Fruit fly (Drosophila melanogaster) whole organism, embryonic: Measurements from ENCODE around the gene Cpr76Bc.

ENCODE experiments used
- CG10979 ChIP-seq: fragments of 200-800 bp; sonication (Bioruptor generic); optimal IDR thresholded peaks from 2 replicates; lab custom pipeline; 2018; ENCODE audit warnings: missing biosample characterization, mild to moderate bottlenecking, missing genetic modification characterization, moderate library complexity
- CG11723 ChIP-seq: fragments of 200-800 bp; sonication (Bioruptor generic); optimal IDR thresholded peaks from 2 replicates; lab custom pipeline; 2017; ENCODE audit warnings: missing biosample characterization, mild to moderate bottlenecking, missing genetic modification characterization
- CG12104 ChIP-seq: fragments of 200-800 bp; sonication (Bioruptor generic); optimal IDR thresholded peaks from 3 replicates; lab custom pipeline; 2016; ENCODE audit warnings: missing biosample characterization, missing genetic modification characterization
- CG12299 ChIP-seq: fragments of 200-800 bp; sonication (Bioruptor generic); optimal IDR thresholded peaks from 2 replicates; lab custom pipeline; 2018; ENCODE audit warnings: missing biosample characterization, mild to moderate bottlenecking, missing genetic modification characterization
- CG12659 ChIP-seq: fragments of 200-800 bp; sonication (Bioruptor generic); optimal IDR thresholded peaks from 3 replicates; lab custom pipeline; 2017; ENCODE audit warnings: mild to moderate bottlenecking, missing biosample characterization, missing genetic modification reagents, missing genetic modification characterization
- CG13894 ChIP-seq: fragments of 200-800 bp; sonication (Bioruptor generic); optimal IDR thresholded peaks from 3 replicates; lab custom pipeline; 2018; ENCODE audit warnings: missing biosample characterization, mild to moderate bottlenecking, missing genetic modification characterization, moderate library complexity
- CG14441 ChIP-seq: fragments of 200-800 bp; sonication (Bioruptor generic); IDR thresholded peaks from 2 replicates; pipeline ENCODE4 v1.3.6; 2022; ENCODE audit warnings: missing biosample characterization, missing genetic modification characterization
- CG1832 ChIP-seq: fragments of 200-800 bp; sonication (Bioruptor generic); optimal IDR thresholded peaks from 2 replicates; lab custom pipeline; 2017; ENCODE audit warnings: missing biosample characterization, mild to moderate bottlenecking, missing genetic modification characterization, inconsistent platforms
- CG2889 ChIP-seq: fragments of 200-800 bp; sonication (Bioruptor generic); IDR thresholded peaks from 3 replicates; pipeline ENCODE4 v1.3.6; 2022; ENCODE audit warnings: missing biosample characterization, missing genetic modification characterization
- CG3065 ChIP-seq: fragments of 200-800 bp; sonication (Bioruptor generic); optimal IDR thresholded peaks from 2 replicates; lab custom pipeline; 2016; ENCODE audit warnings: missing biosample characterization, missing genetic modification characterization
- CG31441 ChIP-seq: fragments of 200-800 bp; sonication (Bioruptor generic); IDR thresholded peaks from 2 replicates; pipeline ENCODE4 v1.3.6; 2022; ENCODE audit warnings: missing biosample characterization, missing genetic modification characterization
- CG32532 ChIP-seq: fragments of 200-800 bp; sonication (Bioruptor generic); IDR thresholded peaks from 2 replicates; pipeline ENCODE4 v1.3.6; 2022; ENCODE audit warnings: missing biosample characterization, missing genetic modification characterization
- CG3281 ChIP-seq: fragments of 200-800 bp; sonication (Bioruptor generic); optimal IDR thresholded peaks from 3 replicates; lab custom pipeline; 2017; ENCODE audit warnings: missing biosample characterization, mild to moderate bottlenecking, missing genetic modification characterization
- CG3838 ChIP-seq: fragments of 200-800 bp; sonication (Bioruptor generic); optimal IDR thresholded peaks from 3 replicates; lab custom pipeline; 2016; ENCODE audit warnings: missing biosample characterization, missing genetic modification characterization
- CG5953 ChIP-seq: fragments of 200-800 bp; sonication (Bioruptor generic); IDR thresholded peaks from 2 replicates; pipeline ENCODE4 v1.3.6; 2022; ENCODE audit warnings: missing biosample characterization, missing genetic modification characterization
- CG6683 ChIP-seq: fragments of 200-800 bp; sonication (Bioruptor generic); optimal IDR thresholded peaks from 2 replicates; lab custom pipeline; 2017; ENCODE audit warnings: missing biosample characterization, mild to moderate bottlenecking, missing genetic modification characterization, missing genetic modification reagents
- CG6813 ChIP-seq: fragments of 200-800 bp; sonication (Bioruptor generic); optimal IDR thresholded peaks from 2 replicates; lab custom pipeline; 2017; ENCODE audit warnings: missing biosample characterization, missing genetic modification characterization, mild to moderate bottlenecking, moderate library complexity, missing genetic modification reagents
- CG7786 ChIP-seq: fragments of 200-800 bp; sonication (Bioruptor generic); optimal IDR thresholded peaks from 2 replicates; lab custom pipeline; 2016; ENCODE audit warnings: missing biosample characterization, missing genetic modification characterization
- CG8089 ChIP-seq: fragments of 200-800 bp; sonication (Bioruptor generic); optimal IDR thresholded peaks from 3 replicates; lab custom pipeline; 2016; ENCODE audit warnings: missing biosample characterization, missing genetic modification characterization
- CG9609 ChIP-seq: fragments of 200-800 bp; sonication (Bioruptor generic); optimal IDR thresholded peaks from 3 replicates; lab custom pipeline; 2016; ENCODE audit warnings: missing biosample characterization, missing genetic modification characterization
- CG9817 ChIP-seq: fragments of 200-800 bp; sonication (Bioruptor generic); optimal IDR thresholded peaks from 2 replicates; lab custom pipeline; 2018; ENCODE audit warnings: missing biosample characterization, mild to moderate bottlenecking, missing genetic modification characterization, moderate library complexity
- CG9932 ChIP-seq: fragments of 200-800 bp; sonication (Bioruptor generic); IDR thresholded peaks from 2 replicates; pipeline ENCODE4 v1.3.6; 2022; ENCODE audit warnings: missing biosample characterization, missing genetic modification characterization
- CoRest ChIP-seq: fragments of 200-800 bp; sonication (Bioruptor generic); optimal IDR thresholded peaks from 3 replicates; lab custom pipeline; 2018; ENCODE audit warnings: missing biosample characterization, mild to moderate bottlenecking, missing genetic modification characterization, moderate library complexity
- D ChIP-seq, 2 experiments: fragments of 200-800 bp in 1 of 2; fragments of >200 bp in 1 of 2; sonication (Bioruptor generic) in 1 of 2; optimal IDR thresholded peaks; 2 replicates in 1 of 2; 3 replicates in 1 of 2; lab custom pipeline; 2017; ENCODE audit warnings: mild to moderate bottlenecking in 1 of 2, missing biosample characterization in 1 of 2, missing genetic modification characterization in 1 of 2, missing genetic modification reagents in 1 of 2
- Doc3 ChIP-seq: fragments of 200-800 bp; sonication (Bioruptor generic); IDR thresholded peaks from 3 replicates; pipeline ENCODE4 v1.3.6; 2022; ENCODE audit warnings: missing biosample characterization, missing genetic modification characterization; ENCODE audit not compliant: partially characterized antibody
- E2f1 ChIP-seq: fragments of 200-800 bp; sonication (Bioruptor generic); IDR thresholded peaks from 2 replicates; pipeline ENCODE4 v1.3.6; 2022; ENCODE audit warnings: missing biosample characterization, missing genetic modification characterization
- HLH3B ChIP-seq: fragments of 200-800 bp; sonication (Bioruptor generic); IDR thresholded peaks from 2 replicates; pipeline ENCODE4 v1.3.6; 2022; ENCODE audit warnings: missing biosample characterization, missing genetic modification characterization
- Scr ChIP-seq: fragments of 200-800 bp; sonication (Bioruptor generic); IDR thresholded peaks from 2 replicates; pipeline ENCODE4 v1.3.6; 2022; ENCODE audit warnings: missing biosample characterization, missing genetic modification characterization; ENCODE audit not compliant: partially characterized antibody
- Xrp1 ChIP-seq: fragments of 200-800 bp; sonication (Bioruptor generic); IDR thresholded peaks from 2 replicates; pipeline ENCODE4 v1.3.6; 2022; ENCODE audit warnings: missing biosample characterization, missing genetic modification characterization
- ara ChIP-seq: fragments of 200-800 bp; sonication (Bioruptor generic); IDR thresholded peaks from 2 replicates; pipeline ENCODE4 v1.3.6; 2022; ENCODE audit warnings: missing biosample characterization, missing genetic modification characterization
- bsh ChIP-seq, 2 experiments: fragments of 200-800 bp; sonication (Bioruptor generic); optimal IDR thresholded peaks; 2 replicates each; lab custom pipeline; 2017 to 2018; ENCODE audit warnings: mild to moderate bottlenecking in 2 of 2, missing biosample characterization in 2 of 2, missing genetic modification characterization in 2 of 2, moderate library complexity in 1 of 2
- btn ChIP-seq: fragments of 200-800 bp; sonication (Bioruptor generic); optimal IDR thresholded peaks from 2 replicates; lab custom pipeline; 2016; ENCODE audit warnings: missing biosample characterization, missing genetic modification characterization
- chif ChIP-seq, 2 experiments: fragments of 200-800 bp; sonication (Bioruptor generic); optimal IDR thresholded peaks; 3 replicates each; lab custom pipeline; 2016; ENCODE audit warnings: missing biosample characterization in 2 of 2, missing genetic modification characterization in 2 of 2
- cwo ChIP-seq: fragments of 200-800 bp; sonication (Bioruptor generic); optimal IDR thresholded peaks from 3 replicates; lab custom pipeline; 2017; ENCODE audit warnings: missing biosample characterization, missing genetic modification characterization, mild to moderate bottlenecking, moderate library complexity, missing genetic modification reagents
- emc ChIP-seq: fragments of 200-800 bp; sonication (Bioruptor generic); optimal IDR thresholded peaks from 2 replicates; lab custom pipeline; 2016; ENCODE audit warnings: missing biosample characterization, missing genetic modification characterization
- eve ChIP-seq, 2 experiments: fragments of >200 bp; optimal IDR thresholded peaks; 2 replicates each; lab custom pipeline; 2017; ENCODE audit warnings: missing biosample characterization in 2 of 2, missing genetic modification characterization in 2 of 2
- eyg ChIP-seq: fragments of 200-800 bp; sonication (Bioruptor generic); optimal IDR thresholded peaks from 3 replicates; lab custom pipeline; 2016; ENCODE audit warnings: missing biosample characterization, missing genetic modification characterization
- jing ChIP-seq: fragments of 200-800 bp; sonication (Bioruptor generic); optimal IDR thresholded peaks from 2 replicates; lab custom pipeline; 2018; ENCODE audit warnings: missing biosample characterization, mild to moderate bottlenecking, missing genetic modification characterization
- kay ChIP-seq: fragments of 200-800 bp; sonication (Bioruptor generic); optimal IDR thresholded peaks from 2 replicates; lab custom pipeline; 2016; ENCODE audit warnings: missing biosample characterization, missing genetic modification characterization
- lilli ChIP-seq: fragments of 200-800 bp; sonication (Bioruptor generic); optimal IDR thresholded peaks from 3 replicates; lab custom pipeline; 2016; ENCODE audit warnings: missing biosample characterization, missing genetic modification characterization
- mam ChIP-seq: fragments of 200-800 bp; sonication (Bioruptor generic); optimal IDR thresholded peaks from 3 replicates; lab custom pipeline; 2016; ENCODE audit warnings: missing biosample characterization, missing genetic modification characterization
- pho ChIP-seq: fragments of 200-800 bp; sonication (Bioruptor generic); optimal IDR thresholded peaks from 2 replicates; lab custom pipeline; 2016; ENCODE audit warnings: missing biosample characterization, missing genetic modification characterization
- pnt ChIP-seq: fragments of 200-800 bp; sonication (Bioruptor generic); optimal IDR thresholded peaks from 3 replicates; lab custom pipeline; 2016; ENCODE audit warnings: missing biosample characterization, missing genetic modification characterization
- pros ChIP-seq: fragments of 200-800 bp; sonication (Bioruptor generic); optimal IDR thresholded peaks from 3 replicates; lab custom pipeline; 2019; ENCODE audit warnings: missing biosample characterization, mild to moderate bottlenecking, missing genetic modification characterization, moderate library complexity
- pzg ChIP-seq: fragments of 200-800 bp; sonication (Bioruptor generic); optimal IDR thresholded peaks from 3 replicates; lab custom pipeline; 2018; ENCODE audit warnings: missing biosample characterization, mild to moderate bottlenecking, missing genetic modification characterization, moderate library complexity
- row ChIP-seq: fragments of 200-800 bp; sonication (Bioruptor generic); IDR thresholded peaks from 3 replicates; pipeline ENCODE4 v1.3.6; 2022; ENCODE audit warnings: missing biosample characterization, missing genetic modification characterization
- sna ChIP-seq: fragments of 200-800 bp; sonication (Bioruptor generic); IDR thresholded peaks from 2 replicates; pipeline ENCODE4 v1.3.6; 2022; ENCODE audit warnings: missing biosample characterization, missing genetic modification characterization; ENCODE audit not compliant: partially characterized antibody
- sob ChIP-seq: fragments of 200-800 bp; sonication (Bioruptor generic); IDR thresholded peaks from 2 replicates; pipeline ENCODE4 v1.3.6; 2022; ENCODE audit warnings: missing biosample characterization, missing genetic modification characterization
- stc ChIP-seq: fragments of 200-800 bp; sonication (Bioruptor generic); IDR thresholded peaks from 2 replicates; pipeline ENCODE4 v1.3.6; 2022; ENCODE audit warnings: missing biosample characterization, missing genetic modification characterization
- z ChIP-seq: fragments of 200-800 bp; sonication (Bioruptor generic); IDR thresholded peaks from 3 replicates; pipeline ENCODE4 v1.3.6; 2022; ENCODE audit warnings: missing biosample characterization, missing genetic modification characterization

The Cpr76Bc gene

DNA sequence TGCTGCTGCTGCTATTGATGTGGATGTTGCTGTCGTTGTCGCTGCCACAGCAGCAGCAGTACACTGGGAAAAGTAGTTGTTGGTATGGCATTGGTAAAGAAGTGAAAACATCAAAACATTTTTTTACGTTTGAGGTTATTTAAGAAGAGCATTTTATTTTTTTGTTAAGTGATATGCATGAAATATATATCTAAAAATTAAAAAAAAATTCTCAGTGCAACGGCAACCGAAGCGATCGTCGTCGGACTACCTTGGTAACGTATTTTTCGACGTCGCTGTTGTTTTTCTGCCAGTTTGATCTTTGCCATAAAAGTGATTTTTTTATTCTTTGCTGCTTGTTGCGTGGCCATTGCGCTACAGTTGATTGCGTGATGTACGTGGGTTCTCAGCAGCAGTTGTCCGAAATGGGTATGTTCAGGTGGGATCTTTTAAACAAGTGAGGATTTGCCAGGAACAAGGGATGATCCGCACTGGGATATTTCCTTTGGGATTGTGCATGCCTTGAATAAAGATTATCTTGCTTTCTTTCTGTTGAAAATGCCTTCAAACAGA is 40.0 kb downstream of the Cpr76Bc start (continued):
- peak; percentile 95 to 98 for TF ChIP-seq bsh (GFP tag; optimal IDR thresholded peaks at IDR 0.05; lab: Kevin White, UChicago)
- peak; percentile 90 for TF ChIP-seq mam (GFP tag; lab: Kevin White, UChicago)
- TF ChIP-seq CG10979, result peak; percentile 98
- no peak for TF ChIP-seq CG1832 (GFP tag; lab: Kevin White, UChicago)
- peak; percentile 90 for TF ChIP-seq CG8089 (GFP tag; lab: Kevin White, UChicago)
- TF ChIP-seq Doc3 (GFP tag; lab: Robert Waterston, UW), result no peak
- TF ChIP-seq Scr, result no peak
- TF ChIP-seq CG31441, result peak; percentile 95
- peak in 1 of 2 experiments; percentile 79 for TF ChIP-seq eve (GFP tag; optimal IDR thresholded peaks at IDR 0.05; lab: Kevin White, UChicago)
- TF ChIP-seq emc (GFP tag; lab: Kevin White, UChicago), result peak; percentile 75
- TF ChIP-seq pho (GFP tag; lab: Kevin White, UChicago), result peak; percentile 90
- peak; percentile 96 for TF ChIP-seq CG12659 (GFP tag; lab: Kevin White, UChicago)
- TF ChIP-seq CG6683 (GFP tag; lab: Kevin White, UChicago), result peak; percentile 77
- peak; percentile 83 for TF ChIP-seq cwo (GFP tag; lab: Kevin White, UChicago)
- TF ChIP-seq CG9817 (tag; lab: Kevin White, UChicago), result peak; percentile 95
- TF ChIP-seq CG14441 (GFP tag; lab: Robert Waterston, UW), result peak; percentile 92
- TF ChIP-seq E2f1 (GFP tag; lab: Robert Waterston, UW), result peak; percentile 96
- peak; percentile 77; the same call in 2 of the 3 replicates for TF ChIP-seq z (GFP tag; lab: Robert Waterston, UW)
- TF ChIP-seq row (GFP tag; lab: Robert Waterston, UW), result peak; percentile 96
- peak; percentile 93 for TF ChIP-seq CG11723
- peak; percentile 80 for TF ChIP-seq btn
- TF ChIP-seq lilli (GFP tag; lab: Kevin White, UChicago), result peak; percentile 97
- TF ChIP-seq Xrp1 (GFP tag; lab: Robert Waterston, UW), result peak; percentile 97
- TF ChIP-seq CG12104 (GFP tag; lab: Kevin White, UChicago), result peak; percentile 93
- TF ChIP-seq sob (GFP tag; lab: Robert Waterston, UW), result peak; percentile 96
- TF ChIP-seq CG6813 (GFP tag; lab: Kevin White, UChicago), result peak; percentile 95
- TF ChIP-seq CG3838 (GFP tag; lab: Kevin White, UChicago), result peak; percentile 91
- peak; percentile 91 for TF ChIP-seq CG2889 (GFP tag; lab: Robert Waterston, UW)
- peak; percentile 91 for TF ChIP-seq CG13894 (tag; lab: Kevin White, UChicago)
- TF ChIP-seq sna (GFP tag; lab: Robert Waterston, UW), result no peak
- TF ChIP-seq CG7786 (GFP tag; lab: Kevin White, UChicago), result peak; percentile 89
- TF ChIP-seq CG3065 (GFP tag; lab: Kevin White, UChicago), result peak; percentile 88
- peak; percentile 89 to 96 for TF ChIP-seq chif (GFP tag; optimal IDR thresholded peaks at IDR 0.05; lab: Kevin White, UChicago)
- TF ChIP-seq CG12299 (tag; lab: Kevin White, UChicago), result peak; percentile 96
- TF ChIP-seq CG32532 (GFP tag; lab: Robert Waterston, UW), result peak; percentile 96
- TF ChIP-seq CG5953 (GFP tag; lab: Robert Waterston, UW), result peak; percentile 89
- peak; percentile 87 for TF ChIP-seq jing (GFP tag; lab: Kevin White, UChicago)
- TF ChIP-seq pnt (GFP tag; lab: Kevin White, UChicago), result peak; percentile 93
- TF ChIP-seq CG3281 (GFP tag; lab: Kevin White, UChicago), result peak; percentile 93
- TF ChIP-seq stc (GFP tag; lab: Robert Waterston, UW), result peak; percentile 90
- TF ChIP-seq CG9932 (GFP tag; lab: Robert Waterston, UW), result peak; percentile 96
- TF ChIP-seq eyg (GFP tag; lab: Kevin White, UChicago), result peak; percentile 68
- peak; percentile 40 for TF ChIP-seq pros
- TF ChIP-seq HLH3B (GFP tag; lab: Robert Waterston, UW), result peak; percentile 93
- TF ChIP-seq ara, result peak; percentile 97
- TF ChIP-seq D (optimal IDR thresholded peaks at IDR 0.05; lab: Kevin White, UChicago), result no peak
- peak; percentile 93 for TF ChIP-seq D (GFP tag; optimal IDR thresholded peaks at IDR 0.05; lab: Kevin White, UChicago)
- TF ChIP-seq CoRest (tag; lab: Kevin White, UChicago), result peak; percentile 97
- peak; percentile 87 for TF ChIP-seq kay (GFP tag; lab: Kevin White, UChicago)
- peak; percentile 87 for TF ChIP-seq CG9609
- no peak for TF ChIP-seq pzg (GFP tag; lab: Kevin White, UChicago)
